Fruit fly (Drosophila melanogaster) whole organism, pupa: ENCODE results near the gene CG4313.

Experiments used
- CG10348 ChIP-seq: fragments of 200-800 bp; sonication (Bioruptor generic); IDR thresholded peaks from 2 replicates; pipeline ENCODE4 v1.3.6; 2022; ENCODE audit warnings: missing biosample characterization, missing genetic modification characterization
- CG12605 ChIP-seq: fragments of 200-800 bp; sonication (Bioruptor generic); IDR thresholded peaks from 2 replicates; pipeline ENCODE4 v1.3.6; 2022; ENCODE audit warnings: missing biosample characterization, missing genetic modification characterization
- CG13204 ChIP-seq: fragments of 200-800 bp; sonication (Bioruptor generic); optimal IDR thresholded peaks from 2 replicates; lab custom pipeline; 2018; ENCODE audit warnings: missing biosample characterization, mild to moderate bottlenecking, missing genetic modification characterization, moderate library complexity
- CG14655 ChIP-seq: fragments of 200-800 bp; sonication (Bioruptor generic); optimal IDR thresholded peaks from 3 replicates; lab custom pipeline; 2017; ENCODE audit warnings: mild to moderate bottlenecking, missing biosample characterization, missing genetic modification reagents, missing genetic modification characterization
- CG15710 ChIP-seq: fragments of 200-800 bp; sonication (Bioruptor generic); optimal IDR thresholded peaks from 2 replicates; lab custom pipeline; 2018; ENCODE audit warnings: missing biosample characterization, mild to moderate bottlenecking, missing genetic modification characterization, moderate library complexity
- CG17806 ChIP-seq: fragments of 200-800 bp; sonication (Bioruptor generic); optimal IDR thresholded peaks from 2 replicates; lab custom pipeline; 2018; ENCODE audit warnings: missing biosample characterization, mild to moderate bottlenecking, missing genetic modification characterization, moderate library complexity
- CG32121 ChIP-seq: fragments of 200-800 bp; sonication (Bioruptor generic); IDR thresholded peaks from 2 replicates; pipeline ENCODE4 v1.3.6; 2022; ENCODE audit warnings: missing biosample characterization, missing genetic modification characterization
- CG34367 ChIP-seq: fragments of 200-800 bp; sonication (Bioruptor generic); optimal IDR thresholded peaks from 2 replicates; lab custom pipeline; 2018; ENCODE audit warnings: missing biosample characterization, mild to moderate bottlenecking, missing genetic modification characterization
- CG4496 ChIP-seq: fragments of 200-800 bp; sonication (Bioruptor generic); IDR thresholded peaks from 3 replicates; pipeline ENCODE4 v1.3.6; 2022; ENCODE audit warnings: missing biosample characterization, missing genetic modification characterization
- CG8159 ChIP-seq: fragments of 200-800 bp; sonication (Bioruptor generic); optimal IDR thresholded peaks from 3 replicates; lab custom pipeline; 2018; ENCODE audit warnings: missing biosample characterization, mild to moderate bottlenecking, missing genetic modification characterization, moderate library complexity
- CG8301 ChIP-seq: fragments of 200-800 bp; sonication (Bioruptor generic); optimal IDR thresholded peaks from 2 replicates; lab custom pipeline; 2018; ENCODE audit warnings: missing biosample characterization, mild to moderate bottlenecking, missing genetic modification characterization
- CG9948 ChIP-seq: fragments of 200-800 bp; sonication (Bioruptor generic); optimal IDR thresholded peaks from 2 replicates; lab custom pipeline; 2018; ENCODE audit warnings: missing biosample characterization, mild to moderate bottlenecking, missing genetic modification characterization, moderate library complexity
- D1 ChIP-seq: fragments of 200-800 bp; sonication (Bioruptor generic); optimal IDR thresholded peaks from 2 replicates; lab custom pipeline; 2018; ENCODE audit warnings: missing biosample characterization, mild to moderate bottlenecking, missing genetic modification characterization, moderate library complexity
- EcR ChIP-seq: fragments of 200-800 bp; sonication (Bioruptor generic); optimal IDR thresholded peaks from 3 replicates; lab custom pipeline; 2019; ENCODE audit warnings: missing biosample characterization, missing genetic modification characterization, mild to moderate bottlenecking, moderate library complexity, missing genetic modification reagents
- Ets98B ChIP-seq: fragments of 200-800 bp; sonication (Bioruptor generic); IDR thresholded peaks from 2 replicates; pipeline ENCODE4 v1.3.6; 2022; ENCODE audit warnings: missing biosample characterization, missing genetic modification characterization
- Pif1A ChIP-seq: fragments of 200-800 bp; sonication (Bioruptor generic); optimal IDR thresholded peaks from 3 replicates; lab custom pipeline; 2016; ENCODE audit warnings: missing biosample characterization, missing genetic modification characterization
- Pif1B ChIP-seq: fragments of 200-800 bp; sonication (Bioruptor generic); optimal IDR thresholded peaks from 3 replicates; lab custom pipeline; 2016; ENCODE audit warnings: missing biosample characterization, missing genetic modification characterization
- Snoo ChIP-seq: fragments of 200-800 bp; sonication (Bioruptor generic); optimal IDR thresholded peaks from 3 replicates; lab custom pipeline; 2017; ENCODE audit warnings: missing biosample characterization, mild to moderate bottlenecking, missing genetic modification characterization, inconsistent platforms
- fd96Ca ChIP-seq: fragments of 200-800 bp; sonication (Bioruptor generic); IDR thresholded peaks from 3 replicates; pipeline ENCODE4 v1.3.6; 2022; ENCODE audit warnings: missing biosample characterization, missing genetic modification characterization
- gl ChIP-seq: fragments of 200-800 bp; sonication (Bioruptor generic); optimal IDR thresholded peaks from 2 replicates; lab custom pipeline; 2018; ENCODE audit warnings: missing biosample characterization, mild to moderate bottlenecking, missing genetic modification characterization
- rn ChIP-seq: fragments of 200-800 bp; sonication (Bioruptor generic); IDR thresholded peaks from 2 replicates; pipeline ENCODE4 v1.3.6; 2022; ENCODE audit warnings: missing biosample characterization, missing genetic modification characterization

Gene CG4313

DNA sequence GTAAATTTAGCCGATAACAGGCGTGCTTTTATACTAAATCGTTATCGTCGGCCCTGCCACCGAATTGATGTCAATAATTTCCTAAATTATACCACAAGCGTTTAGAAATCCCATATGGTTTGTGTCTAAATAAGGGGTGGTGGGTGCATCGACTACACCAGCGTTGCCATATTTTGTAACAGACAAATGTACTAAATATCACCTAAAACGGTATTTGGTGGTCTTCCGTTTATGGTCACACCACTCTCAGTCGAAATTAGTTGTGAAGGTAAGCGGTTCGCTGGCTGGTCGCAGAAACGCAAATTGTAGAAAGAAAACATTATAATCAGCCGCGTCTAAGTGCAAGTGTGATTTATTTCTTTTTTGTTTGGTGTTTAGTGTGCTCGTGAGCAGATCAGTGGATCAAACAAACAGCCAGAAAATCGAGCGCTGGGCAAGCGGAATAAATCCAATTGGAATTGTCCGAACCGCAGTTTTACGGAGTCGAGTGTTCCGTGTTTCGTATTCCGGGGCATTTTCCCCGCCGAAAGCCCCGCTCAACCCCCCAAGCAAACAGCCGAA lies 38.8 kb downstream of the CG4313 start, which contains the start of the genes CG16903 and Unc-76:
TSS of gene CG16903 (minus strand) at position 39 of the 561 bp plus-strand sequence.
TSS of gene Unc-76 (plus strand) at position 244 of the 561 bp plus-strand sequence.
- TF ChIP-seq CG13204 (peak; percentile 21), CG9948 (no peak), Snoo (tag; lab: Kevin White, UChicago) (peak; percentile 41), EcR (GFP tag; lab: Kevin White, UChicago) (peak; percentile 31), CG15710 (tag; lab: Kevin White, UChicago) (peak; percentile 9), CG14655 (GFP tag; lab: Kevin White, UChicago) (no peak), fd96Ca (no peak)

dm6 chrX:2081848-2082365 lies 40.2 kb downstream of the CG4313 start:
- TF ChIP-seq CG10348 (GFP tag; lab: Robert Waterston, UW) = no peak
- TF ChIP-seq Ets98B (GFP tag; lab: Robert Waterston, UW) = no peak
- TF ChIP-seq rn (GFP tag; lab: Robert Waterston, UW) = no peak
- no peak for TF ChIP-seq fd96Ca
- no peak for TF ChIP-seq CG9948
- TF ChIP-seq CG34367 = no peak
- TF ChIP-seq CG8301 (tag; lab: Kevin White, UChicago) = no peak
- TF ChIP-seq CG13204 = no peak

- peak; percentile 78 for TF ChIP-seq Snoo (tag; lab: Kevin White, UChicago)
- peak; percentile 86 for TF ChIP-seq CG10348 (GFP tag; lab: Robert Waterston, UW)
- TF ChIP-seq CG34367 = peak; percentile 91
- TF ChIP-seq gl (tag; lab: Kevin White, UChicago) = peak; percentile 76
- peak; percentile 7 for TF ChIP-seq CG13204
- TF ChIP-seq EcR (GFP tag; lab: Kevin White, UChicago) = no peak
- TF ChIP-seq D1 (tag; lab: Kevin White, UChicago) = no peak
- peak; percentile 95 for TF ChIP-seq CG4496 (GFP tag; lab: Robert Waterston, UW)
- peak; percentile 87 for TF ChIP-seq CG8301 (tag; lab: Kevin White, UChicago)
- TF ChIP-seq CG12605 (GFP tag; lab: Robert Waterston, UW) = peak; percentile 84
- TF ChIP-seq CG32121 (GFP tag; lab: Robert Waterston, UW) = peak; percentile 92
- peak; percentile 95 for TF ChIP-seq fd96Ca
- TF ChIP-seq CG8159 = peak; percentile 89
- peak; percentile 85 for TF ChIP-seq Pif1A
- TF ChIP-seq CG14655 (GFP tag; lab: Kevin White, UChicago) = no peak
- TF ChIP-seq CG15710 (tag; lab: Kevin White, UChicago) = peak; percentile 88
- peak; percentile 82 for TF ChIP-seq Pif1B (GFP tag; lab: Kevin White, UChicago)
- peak; percentile 89 for TF ChIP-seq CG17806 (tag; lab: Kevin White, UChicago)
- TF ChIP-seq CG9948 = peak; percentile 86
- peak; percentile 93 for TF ChIP-seq Ets98B (GFP tag; lab: Robert Waterston, UW)
- peak; percentile 82 for TF ChIP-seq rn (GFP tag; lab: Robert Waterston, UW)
Measured at dm6 chrX:2083109-2083508, 41.4 kb downstream of the CG4313 start.

dm6 chrX:2083678-2084162 lies 42.1 kb downstream of the CG4313 start:
- TF ChIP-seq Snoo (tag; lab: Kevin White, UChicago) = peak; percentile 85
- TF ChIP-seq CG13204 = peak; percentile 64
- peak; percentile 94 for TF ChIP-seq CG4496 (GFP tag; lab: Robert Waterston, UW)
- peak; percentile 88 for TF ChIP-seq CG9948
- peak; percentile 7 for TF ChIP-seq D1 (tag; lab: Kevin White, UChicago)
- TF ChIP-seq CG12605 (GFP tag; lab: Robert Waterston, UW) = peak; percentile 87
- peak; percentile 83 for TF ChIP-seq CG8159
- peak; percentile 90 for TF ChIP-seq CG14655 (GFP tag; lab: Kevin White, UChicago)
- TF ChIP-seq Pif1A = peak; percentile 94
- TF ChIP-seq EcR (GFP tag; lab: Kevin White, UChicago) = peak; percentile 93
- peak; percentile 81 for TF ChIP-seq CG34367
- TF ChIP-seq rn (GFP tag; lab: Robert Waterston, UW) = peak; percentile 86
- peak; percentile 75 for TF ChIP-seq gl (tag; lab: Kevin White, UChicago)
- peak; percentile 88 for TF ChIP-seq CG17806 (tag; lab: Kevin White, UChicago)
- peak; percentile 94 for TF ChIP-seq Ets98B (GFP tag; lab: Robert Waterston, UW)
- TF ChIP-seq Pif1B (GFP tag; lab: Kevin White, UChicago) = peak; percentile 94
- peak; percentile 85 for TF ChIP-seq CG15710 (tag; lab: Kevin White, UChicago)
- TF ChIP-seq CG32121 (GFP tag; lab: Robert Waterston, UW) = peak; percentile 94
- peak; percentile 96 for TF ChIP-seq fd96Ca
- peak; percentile 88 for TF ChIP-seq CG8301 (tag; lab: Kevin White, UChicago)
- peak; percentile 76 for TF ChIP-seq CG10348 (GFP tag; lab: Robert Waterston, UW)

- peak; percentile 74 for TF ChIP-seq CG14655 (GFP tag; lab: Kevin White, UChicago)
- 0 out of 2 replicates have a peak, but pooled peaks have one; percentile 48 for TF ChIP-seq rn (GFP tag; lab: Robert Waterston, UW)
- no peak for TF ChIP-seq CG13204
- peak; percentile 89 for TF ChIP-seq Ets98B (GFP tag; lab: Robert Waterston, UW)
- TF ChIP-seq CG17806 (tag; lab: Kevin White, UChicago) = no peak
- peak; percentile 92 for TF ChIP-seq CG4496 (GFP tag; lab: Robert Waterston, UW)
- TF ChIP-seq CG32121 (GFP tag; lab: Robert Waterston, UW) = peak; percentile 84
- peak; percentile 32 for TF ChIP-seq Pif1B (GFP tag; lab: Kevin White, UChicago)
- peak; percentile 59 for TF ChIP-seq CG10348 (GFP tag; lab: Robert Waterston, UW)
- TF ChIP-seq EcR (GFP tag; lab: Kevin White, UChicago) = no peak
- TF ChIP-seq fd96Ca = peak; percentile 89
- TF ChIP-seq CG15710 (tag; lab: Kevin White, UChicago) = no peak
- peak; percentile 56 for TF ChIP-seq Pif1A
- TF ChIP-seq CG9948 = no peak
- peak; percentile 75 for TF ChIP-seq CG12605 (GFP tag; lab: Robert Waterston, UW)
- peak; percentile 57 for TF ChIP-seq CG8301 (tag; lab: Kevin White, UChicago)
Measured at dm6 chrX:2087501-2087900, 45.8 kb downstream of the CG4313 start.
